Worm (Caenorhabditis elegans) whole organism, L1 larva: ENCODE data around the gene fpn-1.2.

Experiments used
- C04F5.9 ChIP-seq: sonication (generic microtip); optimal IDR thresholded peaks from 2 replicates; lab custom pipeline; 2016; ENCODE audit warnings: missing genetic modification characterization, missing compliant biosample characterization
- C16A3.4 ChIP-seq: fragments of 150-350 bp; optimal IDR thresholded peaks from 2 replicates; lab custom pipeline; 2014; ENCODE audit warnings: missing biosample characterization, missing genetic modification characterization
- C34B4.2 ChIP-seq: sonication (generic microtip); optimal IDR thresholded peaks from 2 replicates; lab custom pipeline; 2017; ENCODE audit warnings: mild to moderate bottlenecking, missing genetic modification characterization, missing compliant biosample characterization
- aly-2 ChIP-seq: fragments of 150-350 bp; optimal IDR thresholded peaks from 2 replicates; lab custom pipeline; 2014; ENCODE audit warnings: missing biosample characterization, missing genetic modification characterization
- ceh-8 ChIP-seq: fragments of 200-800 bp; sonication (Bioruptor generic); optimal IDR thresholded peaks from 2 replicates; lab custom pipeline; 2018; ENCODE audit warnings: mild to moderate bottlenecking, missing genetic modification characterization, moderate library complexity, missing compliant biosample characterization
- ceh-82 ChIP-seq, 3 experiments: fragments of 150-350 bp in 1 of 3; sonication (generic microtip) in 2 of 3; optimal IDR thresholded peaks; 2 replicates each; lab custom pipeline; 2014 to 2017; ENCODE audit warnings: missing biosample characterization in 3 of 3, missing genetic modification characterization in 3 of 3
- dpl-1 ChIP-seq, 3 experiments: fragments of 150-350 bp in 2 of 3; sonication (generic microtip) in 1 of 3; optimal IDR thresholded peaks; 2 replicates each; lab custom pipeline; 2014 to 2017; ENCODE audit warnings: missing biosample characterization in 3 of 3, missing genetic modification characterization in 3 of 3, missing genetic modification reagents in 3 of 3
- efl-1 ChIP-seq, 4 experiments: fragments of 150-350 bp; optimal IDR thresholded peaks in 3 of 4; peaks in 1 of 4; 1 replicate in 1 of 4; 2 replicates in 3 of 4; lab custom pipeline; 2014; ENCODE audit warnings: missing biosample characterization in 2 of 4, missing genetic modification characterization in 2 of 4, missing genetic modification reagents in 2 of 4
- elt-2 ChIP-seq: sonication (generic microtip); optimal IDR thresholded peaks from 2 replicates; lab custom pipeline; 2016; ENCODE audit warnings: missing genetic modification characterization, mild to moderate bottlenecking, inconsistent platforms, missing compliant biosample characterization, missing genetic modification reagents
- ets-5 ChIP-seq: fragments of 200-800 bp; sonication (Bioruptor generic); IDR thresholded peaks from 2 replicates; pipeline ENCODE4 v1.3.6; 2022; ENCODE audit warnings: missing genetic modification characterization, missing compliant biosample characterization
- fkh-4 ChIP-seq: sonication (generic microtip); optimal IDR thresholded peaks from 2 replicates; lab custom pipeline; 2016; ENCODE audit warnings: missing compliant biosample characterization, missing genetic modification characterization, borderline replicate concordance
- fkh-8 ChIP-seq: sonication (generic microtip); optimal IDR thresholded peaks from 2 replicates; lab custom pipeline; 2016; ENCODE audit warnings: mild to moderate bottlenecking, missing genetic modification characterization, missing compliant biosample characterization
- grh-1 ChIP-seq: fragments of 200-800 bp; sonication (Bioruptor generic); IDR thresholded peaks from 2 replicates; pipeline ENCODE4 v1.3.6; 2022; ENCODE audit warnings: missing genetic modification reagents, missing genetic modification characterization, missing compliant biosample characterization
- hlh-17 ChIP-seq: fragments of 200-800 bp; sonication (Bioruptor generic); optimal IDR thresholded peaks from 2 replicates; lab custom pipeline; 2018; ENCODE audit warnings: missing genetic modification characterization, mild to moderate bottlenecking, missing compliant biosample characterization, moderate library complexity, borderline replicate concordance
- irx-1 ChIP-seq: sonication (generic microtip); optimal IDR thresholded peaks from 2 replicates; lab custom pipeline; 2016; ENCODE audit warnings: missing genetic modification characterization, missing compliant biosample characterization
- jun-1 ChIP-seq: fragments of 150-350 bp; optimal IDR thresholded peaks from 2 replicates; lab custom pipeline; 2014; ENCODE audit warnings: missing biosample characterization, missing genetic modification reagents, missing genetic modification characterization
- lin-13 ChIP-seq: fragments of 150-350 bp; optimal IDR thresholded peaks from 2 replicates; lab custom pipeline; 2014; ENCODE audit warnings: missing biosample characterization, missing genetic modification reagents, missing genetic modification characterization
- lin-15B ChIP-seq: fragments of 150-350 bp; sonication (generic microtip); optimal IDR thresholded peaks from 3 replicates; lab custom pipeline; 2014; ENCODE audit warnings: missing biosample characterization, missing genetic modification characterization
- lin-35 ChIP-seq, 2 experiments: fragments of 150-350 bp; optimal IDR thresholded peaks; 2 replicates each; lab custom pipeline; 2014; ENCODE audit warnings: missing biosample characterization in 2 of 2, missing genetic modification characterization in 2 of 2, missing genetic modification reagents in 2 of 2
- lsy-2 ChIP-seq, 2 experiments: fragments of 150-350 bp; optimal IDR thresholded peaks; 2 replicates each; lab custom pipeline; 2014; ENCODE audit warnings: missing biosample characterization in 2 of 2, missing genetic modification characterization in 2 of 2
- mdl-1 ChIP-seq, 2 experiments: fragments of 150-350 bp; optimal IDR thresholded peaks; 2 replicates each; lab custom pipeline; 2014 to 2017; ENCODE audit warnings: missing biosample characterization in 2 of 2, missing genetic modification characterization in 2 of 2, inconsistent platforms in 1 of 2
- mep-1 ChIP-seq: fragments of 150-350 bp; optimal IDR thresholded peaks from 2 replicates; lab custom pipeline; 2014; ENCODE audit warnings: missing biosample characterization, missing genetic modification characterization
- nhr-20 ChIP-seq: sonication (generic microtip); optimal IDR thresholded peaks from 2 replicates; lab custom pipeline; 2016; ENCODE audit warnings: mild to moderate bottlenecking, missing genetic modification characterization, missing compliant biosample characterization
- nhr-47 ChIP-seq: sonication (generic microtip); optimal IDR thresholded peaks from 2 replicates; lab custom pipeline; 2016; ENCODE audit warnings: mild to moderate bottlenecking, missing genetic modification characterization, moderate library complexity, missing compliant biosample characterization
- nhr-71 ChIP-seq: sonication (generic microtip); optimal IDR thresholded peaks from 2 replicates; lab custom pipeline; 2016; ENCODE audit warnings: mild to moderate bottlenecking, missing genetic modification characterization, moderate library complexity, missing compliant biosample characterization
- rnt-1 ChIP-seq: sonication (generic microtip); optimal IDR thresholded peaks from 2 replicates; lab custom pipeline; 2016; ENCODE audit warnings: mild to moderate bottlenecking, missing genetic modification characterization, moderate library complexity, missing compliant biosample characterization
- snu-23 ChIP-seq: sonication (generic microtip); optimal IDR thresholded peaks from 2 replicates; lab custom pipeline; 2016; ENCODE audit warnings: missing genetic modification characterization, missing compliant biosample characterization
- swsn-7 ChIP-seq: sonication (generic microtip); optimal IDR thresholded peaks from 2 replicates; lab custom pipeline; 2016; ENCODE audit warnings: missing genetic modification characterization, missing compliant biosample characterization
- tlp-1 ChIP-seq: fragments of 150-350 bp; optimal IDR thresholded peaks from 2 replicates; lab custom pipeline; 2014; ENCODE audit warnings: missing biosample characterization, missing genetic modification characterization
- unc-62 ChIP-seq: fragments of 150-350 bp; optimal IDR thresholded peaks from 2 replicates; lab custom pipeline; 2014; ENCODE audit warnings: missing biosample characterization, missing genetic modification reagents, missing genetic modification characterization
- unc-98 ChIP-seq: fragments of 200-800 bp; sonication (Bioruptor generic); IDR thresholded peaks from 2 replicates; pipeline ENCODE4 v1.3.6; 2022; ENCODE audit warnings: missing genetic modification characterization, missing compliant biosample characterization
- vab-15 ChIP-seq: sonication (generic microtip); optimal IDR thresholded peaks from 2 replicates; lab custom pipeline; 2017; ENCODE audit warnings: missing genotype, mild to moderate bottlenecking, missing genetic modification characterization, missing compliant biosample characterization
- xbp-1 ChIP-seq: sonication (generic microtip); optimal IDR thresholded peaks from 2 replicates; lab custom pipeline; 2016; ENCODE audit warnings: missing genetic modification characterization, missing compliant biosample characterization
- zag-1 ChIP-seq: fragments of 150-350 bp; optimal IDR thresholded peaks from 2 replicates; lab custom pipeline; 2014; ENCODE audit warnings: missing biosample characterization, missing genetic modification characterization
- ztf-11 ChIP-seq, 2 experiments: sonication (generic microtip); optimal IDR thresholded peaks; 2 replicates each; lab custom pipeline; 2016 to 2017; ENCODE audit warnings: missing genetic modification characterization in 2 of 2, missing biosample characterization in 1 of 2, missing compliant biosample characterization in 1 of 2
- ztf-4 ChIP-seq: fragments of 150-350 bp; optimal IDR thresholded peaks from 2 replicates; lab custom pipeline; 2014; ENCODE audit warnings: missing biosample characterization, missing genetic modification characterization

The fpn-1.2 gene

ce11 chrV:1468905-1469304 lies 4.4 kb upstream of the fpn-1.2 start:
- TF ChIP-seq ceh-8 (GFP tag; lab: Kevin White, UChicago) = no peak
- TF ChIP-seq hlh-17 = no peak
- no peak for TF ChIP-seq elt-2 (tag; lab: Kevin White, UChicago)
- no peak for TF ChIP-seq jun-1 (tag; lab: Kevin White, UChicago)
- no peak for TF ChIP-seq mep-1

ce11 chrV:1467444-1467843 lies 2.9 kb upstream of the fpn-1.2 start, which contains the start of gene gid-8:
gid-8 (plus strand) TSS chrV:1467744.
- TF ChIP-seq vab-15 (tag; lab: Kevin White, UChicago) (no peak), lin-15B (tag; lab: Kevin White, UChicago) (no peak), tlp-1 (tag; lab: Kevin White, UChicago) (no peak), hlh-17 (no peak), unc-62 (GFP tag; lab: Kevin White, UChicago) (no peak), unc-98 (GFP tag; lab: Robert Waterston, UW) (no peak), rnt-1 (no peak)

- TF ChIP-seq nhr-71 (tag; lab: Kevin White, UChicago) (peak; percentile 43), mdl-1 (tag; optimal IDR thresholded peaks at IDR 0.05; lab: Kevin White, UChicago) (peak in 1 of 2 experiments; percentile 11), zag-1 (no peak), ztf-4 (no peak), C34B4.2 (tag; lab: Kevin White, UChicago) (no peak), lin-13 (GFP tag; lab: Kevin White, UChicago) (no peak), efl-1 (optimal IDR thresholded peaks at IDR 0.05; lab: Kevin White, UChicago) (peak; percentile 8 to 17), efl-1 (GFP tag; optimal IDR thresholded peaks at IDR 0.05 in 1 of 2; lab: Kevin White, UChicago) (peak in 1 of 2 experiments; percentile 71), ceh-82 (tag; optimal IDR thresholded peaks at IDR 0.05; lab: Kevin White, UChicago) (peak in 2 of 3 experiments; percentile 6 to 15), lin-35 (GFP tag; optimal IDR thresholded peaks at IDR 0.05; lab: Kevin White, UChicago) (peak; percentile 11 to 62), C04F5.9 (tag; lab: Kevin White, UChicago) (no peak), dpl-1 (GFP tag; optimal IDR thresholded peaks at IDR 0.05; lab: Kevin White, UChicago) (peak in 1 of 3 experiments; percentile 30), grh-1 (no peak), nhr-20 (tag; lab: Kevin White, UChicago) (peak; percentile 21), C16A3.4 (tag; lab: Kevin White, UChicago) (peak; percentile 10), lsy-2 (tag; optimal IDR thresholded peaks at IDR 0.05; lab: Kevin White, UChicago) (peak in 1 of 2 experiments; percentile 3), xbp-1 (tag; lab: Kevin White, UChicago) (no peak), nhr-47 (tag; lab: Kevin White, UChicago) (peak; percentile 8), swsn-7 (tag; lab: Kevin White, UChicago) (no peak), aly-2 (tag; lab: Kevin White, UChicago) (no peak), fkh-8 (peak; percentile 55), snu-23 (peak; percentile 26)
These were observed 2.5 kb upstream of the fpn-1.2 start for ce11 chrV:1466949-1467348.

ce11 chrV:1465932-1466331 lies 1.4 kb upstream of the fpn-1.2 start:
- TF ChIP-seq lsy-2 (tag; optimal IDR thresholded peaks at IDR 0.05; lab: Kevin White, UChicago) = no peak
- TF ChIP-seq ztf-11 (tag; optimal IDR thresholded peaks at IDR 0.05; lab: Kevin White, UChicago) = no peak
- TF ChIP-seq efl-1 (optimal IDR thresholded peaks at IDR 0.05; lab: Kevin White, UChicago) = no peak
- peak in 1 of 2 experiments; percentile 40 for TF ChIP-seq efl-1 (GFP tag; optimal IDR thresholded peaks at IDR 0.05 in 1 of 2; lab: Kevin White, UChicago)
- no peak for TF ChIP-seq ets-5
- TF ChIP-seq lin-13 (GFP tag; lab: Kevin White, UChicago) = no peak

- TF ChIP-seq fkh-4 (tag; lab: Kevin White, UChicago) (no peak), irx-1 (no peak)
- TF ChIP-seq, all 84 proteins: peak for 0
These were observed 4.4 kb downstream of the fpn-1.2 start, which contains the start of gene hacd-1 for ce11 chrV:1460069-1460468. hacd-1 (plus strand) TSS chrV:1460369.
